Worm (Caenorhabditis elegans): Measurements from ENCODE around the gene C01G12.13.

ce11 chrII:14616927-14617326, 40.4 kb downstream of the C01G12.13 start:
- TF ChIP-seq hlh-8 (tag; optimal IDR thresholded peaks at IDR 0.05) (no peak), ama-1 (optimal IDR thresholded peaks at IDR 0.05) (no peak), elt-2 (tag; optimal IDR thresholded peaks at IDR 0.05) (no peak), ahr-1 (tag; optimal IDR thresholded peaks at IDR 0.05) (no peak), ceh-2 (tag; optimal IDR thresholded peaks at IDR 0.05) (no peak), ceh-19 (GFP tag; optimal IDR thresholded peaks at IDR 0.05) (no peak), sdc-2 (tag; optimal IDR thresholded peaks at IDR 0.05) (no peak), T23F11.4 (GFP tag; optimal IDR thresholded peaks at IDR 0.05) (no peak), ceh-24 (tag; optimal IDR thresholded peaks at IDR 0.05) (no peak), lin-11 (tag; optimal IDR thresholded peaks at IDR 0.05) (no peak), ceh-34 (tag; optimal IDR thresholded peaks at IDR 0.05) (no peak), hlh-13 (GFP tag; optimal IDR thresholded peaks at IDR 0.05) (no peak), dmd-4 (tag; optimal IDR thresholded peaks at IDR 0.05; ENCODE audit: borderline replicate concordance) (no peak), syd-9 (tag; optimal IDR thresholded peaks at IDR 0.05) (no peak)

Data from whole organism, late embryonic.